Fruit fly (Drosophila melanogaster) whole organism, embryonic: ENCODE measurements around the gene Tmep.

Experiments
- Ada2b ChIP-seq: fragments of 200-800 bp; sonication (Bioruptor generic); IDR thresholded peaks from 2 replicates; pipeline ENCODE4 v1.3.6; 2022; ENCODE audit warnings: missing biosample characterization, missing genetic modification characterization
- BEAF-32 ChIP-seq: fragments of 200-800 bp; sonication (Bioruptor generic); optimal IDR thresholded peaks from 3 replicates; lab custom pipeline; 2017; ENCODE audit warnings: missing biosample characterization, missing genetic modification characterization, mild to moderate bottlenecking, moderate library complexity, missing genetic modification reagents
- Bteb2 ChIP-seq: fragments of 200-800 bp; sonication (Bioruptor generic); optimal IDR thresholded peaks from 2 replicates; lab custom pipeline; 2016; ENCODE audit warnings: missing biosample characterization, missing genetic modification characterization
- CG10267 ChIP-seq: fragments of 200-800 bp; sonication (Bioruptor generic); optimal IDR thresholded peaks from 2 replicates; lab custom pipeline; 2018; ENCODE audit warnings: missing biosample characterization, mild to moderate bottlenecking, missing genetic modification characterization, moderate library complexity
- CG12659 ChIP-seq: fragments of 200-800 bp; sonication (Bioruptor generic); optimal IDR thresholded peaks from 3 replicates; lab custom pipeline; 2017; ENCODE audit warnings: mild to moderate bottlenecking, missing biosample characterization, missing genetic modification reagents, missing genetic modification characterization
- CG14014 ChIP-seq: fragments of 200-800 bp; sonication (Bioruptor generic); IDR thresholded peaks from 2 replicates; pipeline ENCODE4 v1.3.6; 2022; ENCODE audit warnings: missing biosample characterization, missing genetic modification characterization
- CG14050 ChIP-seq: fragments of 200-800 bp; sonication (Bioruptor generic); IDR thresholded peaks from 3 replicates; pipeline ENCODE4 v1.3.6; 2022; ENCODE audit warnings: missing biosample characterization, missing genetic modification characterization
- CG15011 ChIP-seq: fragments of 200-800 bp; sonication (Bioruptor generic); optimal IDR thresholded peaks from 3 replicates; lab custom pipeline; 2018; ENCODE audit warnings: missing biosample characterization, mild to moderate bottlenecking, missing genetic modification characterization
- CG16863 ChIP-seq: fragments of 200-800 bp; sonication (Bioruptor generic); optimal IDR thresholded peaks from 3 replicates; lab custom pipeline; 2016; ENCODE audit warnings: missing biosample characterization, missing genetic modification characterization
- CG17186 ChIP-seq: fragments of 200-800 bp; sonication (Bioruptor generic); optimal IDR thresholded peaks from 3 replicates; lab custom pipeline; 2017; ENCODE audit warnings: missing biosample characterization, missing genetic modification reagents, missing genetic modification characterization
- CG17359 ChIP-seq: fragments of 200-800 bp; sonication (Bioruptor generic); optimal IDR thresholded peaks from 3 replicates; lab custom pipeline; 2018; ENCODE audit warnings: missing biosample characterization, mild to moderate bottlenecking, missing genetic modification characterization, moderate library complexity
- CG31365 ChIP-seq: fragments of 200-800 bp; sonication (Bioruptor generic); optimal IDR thresholded peaks from 2 replicates; lab custom pipeline; 2018; ENCODE audit warnings: missing biosample characterization, mild to moderate bottlenecking, missing genetic modification characterization
- CG32767 ChIP-seq: fragments of 200-800 bp; sonication (Bioruptor generic); IDR thresholded peaks from 2 replicates; pipeline ENCODE4 v1.3.6; 2022; ENCODE audit warnings: missing biosample characterization, missing genetic modification characterization
- CG34376 ChIP-seq: fragments of 200-800 bp; sonication (Bioruptor generic); optimal IDR thresholded peaks from 2 replicates; lab custom pipeline; 2018; ENCODE audit warnings: missing biosample characterization, mild to moderate bottlenecking, missing genetic modification characterization
- CG42726 ChIP-seq: fragments of 200-800 bp; sonication (Bioruptor generic); IDR thresholded peaks from 2 replicates; pipeline ENCODE4 v1.3.6; 2022; ENCODE audit warnings: missing biosample characterization, missing genetic modification characterization; ENCODE audit not compliant: partially characterized antibody
- CG5180 ChIP-seq: fragments of 200-800 bp; sonication (Bioruptor generic); optimal IDR thresholded peaks from 3 replicates; lab custom pipeline; 2017; ENCODE audit warnings: missing biosample characterization, missing genetic modification characterization, mild to moderate bottlenecking, moderate library complexity, missing genetic modification reagents
- CG6683 ChIP-seq: fragments of 200-800 bp; sonication (Bioruptor generic); optimal IDR thresholded peaks from 2 replicates; lab custom pipeline; 2017; ENCODE audit warnings: missing biosample characterization, mild to moderate bottlenecking, missing genetic modification characterization, missing genetic modification reagents
- CG6689 ChIP-seq: fragments of 200-800 bp; sonication (Bioruptor generic); IDR thresholded peaks from 2 replicates; pipeline ENCODE4 v1.3.6; 2022; ENCODE audit warnings: missing biosample characterization, missing genetic modification characterization
- CG9437 ChIP-seq: fragments of 200-800 bp; sonication (Bioruptor generic); optimal IDR thresholded peaks from 2 replicates; lab custom pipeline; 2018; ENCODE audit warnings: missing biosample characterization, mild to moderate bottlenecking, missing genetic modification characterization
- CG9609 ChIP-seq: fragments of 200-800 bp; sonication (Bioruptor generic); optimal IDR thresholded peaks from 3 replicates; lab custom pipeline; 2016; ENCODE audit warnings: missing biosample characterization, missing genetic modification characterization
- CG9932 ChIP-seq: fragments of 200-800 bp; sonication (Bioruptor generic); IDR thresholded peaks from 2 replicates; pipeline ENCODE4 v1.3.6; 2022; ENCODE audit warnings: missing biosample characterization, missing genetic modification characterization
- Camta ChIP-seq: fragments of 200-800 bp; sonication (Bioruptor generic); optimal IDR thresholded peaks from 2 replicates; lab custom pipeline; 2016; ENCODE audit warnings: missing biosample characterization, missing genetic modification characterization
- Chrac-16 ChIP-seq: fragments of 200-800 bp; sonication (Bioruptor generic); optimal IDR thresholded peaks from 3 replicates; lab custom pipeline; 2016; ENCODE audit warnings: missing biosample characterization, missing genetic modification characterization
- D ChIP-seq, 2 experiments: fragments of 200-800 bp in 1 of 2; fragments of >200 bp in 1 of 2; sonication (Bioruptor generic) in 1 of 2; optimal IDR thresholded peaks; 2 replicates in 1 of 2; 3 replicates in 1 of 2; lab custom pipeline; 2017; ENCODE audit warnings: mild to moderate bottlenecking in 1 of 2, missing biosample characterization in 1 of 2, missing genetic modification characterization in 1 of 2, missing genetic modification reagents in 1 of 2
- Dip2 ChIP-seq: fragments of 200-800 bp; sonication (Bioruptor generic); IDR thresholded peaks from 2 replicates; pipeline ENCODE4 v1.3.6; 2022; ENCODE audit warnings: missing biosample characterization, missing genetic modification characterization
- Dll ChIP-seq: fragments of 200-800 bp; sonication (Bioruptor generic); IDR thresholded peaks from 4 replicates; pipeline ENCODE4 v1.3.6; 2022; ENCODE audit warnings: missing biosample characterization, missing genetic modification characterization; ENCODE audit not compliant: partially characterized antibody
- Doc3 ChIP-seq: fragments of 200-800 bp; sonication (Bioruptor generic); IDR thresholded peaks from 3 replicates; pipeline ENCODE4 v1.3.6; 2022; ENCODE audit warnings: missing biosample characterization, missing genetic modification characterization; ENCODE audit not compliant: partially characterized antibody
- Dp ChIP-seq: fragments of 200-800 bp; sonication (Bioruptor generic); optimal IDR thresholded peaks from 2 replicates; lab custom pipeline; 2018; ENCODE audit warnings: missing biosample characterization, mild to moderate bottlenecking, missing genetic modification characterization, moderate library complexity
- E2f1 ChIP-seq: fragments of 200-800 bp; sonication (Bioruptor generic); IDR thresholded peaks from 2 replicates; pipeline ENCODE4 v1.3.6; 2022; ENCODE audit warnings: missing biosample characterization, missing genetic modification characterization
- Nf-YA ChIP-seq: fragments of 200-800 bp; sonication (Bioruptor generic); IDR thresholded peaks from 2 replicates; pipeline ENCODE4 v1.3.6; 2022; ENCODE audit warnings: missing biosample characterization, missing genetic modification characterization
- Oli ChIP-seq: fragments of 200-800 bp; sonication (Bioruptor generic); optimal IDR thresholded peaks from 2 replicates; lab custom pipeline; 2018; ENCODE audit warnings: missing biosample characterization, mild to moderate bottlenecking, missing genetic modification characterization, moderate library complexity
- Sin3A ChIP-seq: fragments of >200 bp; optimal IDR thresholded peaks from 2 replicates; lab custom pipeline; 2018
- abd-A ChIP-seq: fragments of 200-800 bp; sonication (Bioruptor generic); optimal IDR thresholded peaks from 3 replicates; lab custom pipeline; 2019; ENCODE audit warnings: missing biosample characterization, mild to moderate bottlenecking, missing genetic modification characterization, moderate library complexity
- chinmo ChIP-seq: fragments of 200-800 bp; sonication (Bioruptor generic); IDR thresholded peaks from 4 replicates; pipeline ENCODE4 v1.3.6; 2022; ENCODE audit warnings: missing biosample characterization, missing genetic modification characterization; ENCODE audit not compliant: partially characterized antibody
- ems ChIP-seq: fragments of 200-800 bp; sonication (Bioruptor generic); optimal IDR thresholded peaks from 3 replicates; lab custom pipeline; 2016; ENCODE audit warnings: missing biosample characterization, missing genetic modification characterization
- fru ChIP-seq: fragments of >200 bp; optimal IDR thresholded peaks from 2 replicates; lab custom pipeline; 2017
- gem ChIP-seq: fragments of 200-800 bp; sonication (Bioruptor generic); optimal IDR thresholded peaks from 2 replicates; lab custom pipeline; 2019; ENCODE audit warnings: missing biosample characterization, mild to moderate bottlenecking, missing genetic modification characterization, moderate library complexity
- gfzf ChIP-seq: fragments of 200-800 bp; sonication (Bioruptor generic); optimal IDR thresholded peaks from 2 replicates; lab custom pipeline; 2016; ENCODE audit warnings: missing biosample characterization, mild to moderate bottlenecking, missing genetic modification characterization, moderate library complexity
- insv ChIP-seq, 2 experiments: fragments of 200-800 bp; sonication (Bioruptor generic); optimal IDR thresholded peaks; 3 replicates each; lab custom pipeline; 2016 to 2018; ENCODE audit warnings: missing biosample characterization in 2 of 2, missing genetic modification characterization in 2 of 2
- inv ChIP-seq: fragments of 200-800 bp; sonication (Bioruptor generic); IDR thresholded peaks from 2 replicates; pipeline ENCODE4 v1.3.6; 2022; ENCODE audit warnings: missing biosample characterization, missing genetic modification characterization; ENCODE audit not compliant: partially characterized antibody
- jumu ChIP-seq: fragments of 200-800 bp; sonication (Bioruptor generic); optimal IDR thresholded peaks from 3 replicates; lab custom pipeline; 2016; ENCODE audit warnings: missing biosample characterization, missing genetic modification characterization
- nerfin-1 ChIP-seq: fragments of 200-800 bp; sonication (Bioruptor generic); optimal IDR thresholded peaks from 3 replicates; lab custom pipeline; 2019; ENCODE audit warnings: missing biosample characterization, mild to moderate bottlenecking, missing genetic modification characterization, moderate library complexity
- pzg ChIP-seq: fragments of 200-800 bp; sonication (Bioruptor generic); optimal IDR thresholded peaks from 3 replicates; lab custom pipeline; 2018; ENCODE audit warnings: missing biosample characterization, mild to moderate bottlenecking, missing genetic modification characterization, moderate library complexity
- repo ChIP-seq: fragments of 200-800 bp; sonication (Bioruptor generic); optimal IDR thresholded peaks from 2 replicates; lab custom pipeline; 2016; ENCODE audit warnings: missing biosample characterization, missing genetic modification characterization
- tap ChIP-seq: fragments of 200-800 bp; optimal IDR thresholded peaks from 3 replicates; lab custom pipeline; 2019; ENCODE audit warnings: missing biosample characterization, mild to moderate bottlenecking, missing genetic modification characterization, moderate library complexity
- tna ChIP-seq: fragments of 200-800 bp; sonication (Bioruptor generic); IDR thresholded peaks from 2 replicates; pipeline ENCODE4 v1.3.6; 2022; ENCODE audit warnings: missing biosample characterization, missing genetic modification characterization; ENCODE audit not compliant: partially characterized antibody
- tx ChIP-seq: fragments of 200-800 bp; sonication (Bioruptor generic); optimal IDR thresholded peaks from 2 replicates; lab custom pipeline; 2016; ENCODE audit warnings: missing biosample characterization, missing genetic modification characterization

Gene Tmep

DNA sequence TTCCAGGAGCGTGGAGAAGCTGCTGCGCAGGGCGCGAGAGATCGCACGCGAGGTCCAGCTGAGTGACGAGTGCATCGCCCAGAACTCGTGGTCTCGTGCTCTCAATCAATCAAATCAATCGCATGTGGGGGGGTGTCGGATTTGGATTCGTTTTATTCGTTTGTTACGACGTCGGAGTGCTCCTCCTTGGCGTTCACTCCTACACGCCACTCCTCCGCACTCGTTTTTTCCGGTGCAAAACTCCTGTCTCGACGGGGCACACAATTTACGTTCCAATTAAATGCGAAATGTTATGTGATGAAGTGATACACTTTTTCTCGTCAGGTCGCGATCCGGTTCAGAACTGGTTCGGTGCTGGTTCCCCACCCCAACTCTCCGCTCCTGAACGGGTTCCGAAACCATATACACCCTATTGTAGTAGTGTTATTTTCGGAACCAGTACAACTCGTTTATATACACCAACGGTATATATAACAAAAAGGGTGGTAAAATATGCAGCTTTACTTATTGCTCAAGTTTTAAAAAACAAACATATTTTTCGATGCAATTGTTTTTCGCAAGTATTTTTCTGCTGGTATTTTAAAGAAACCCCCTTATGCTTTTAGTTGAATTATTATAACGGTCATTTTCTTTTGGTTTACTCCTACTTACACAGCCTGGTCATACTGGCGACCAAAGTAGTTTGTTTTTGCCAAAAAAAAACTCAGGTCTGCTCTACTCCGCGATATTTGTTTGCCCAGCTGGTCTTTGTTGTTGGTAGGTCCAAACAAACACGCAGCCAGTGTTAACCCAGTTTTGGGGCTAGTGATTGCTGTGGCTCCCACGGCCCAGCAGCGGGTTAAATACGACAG lies 32.3 kb upstream of the Tmep start, which contains the start of the genes CG12091 and pns (continued):
- TF ChIP-seq CG10267 (tag; lab: Kevin White, UChicago) (peak; percentile 90), Dp (GFP tag; lab: Kevin White, UChicago) (peak; percentile 14), gem (tag; lab: Kevin White, UChicago) (peak; percentile 78), CG6689 (peak; percentile 64), CG6683 (GFP tag; lab: Kevin White, UChicago) (no peak), abd-A (tag; lab: Kevin White, UChicago) (peak; percentile 89), pzg (GFP tag; lab: Kevin White, UChicago) (peak; percentile 96), CG14050 (GFP tag; lab: Robert Waterston, UW) (peak; percentile 66), Bteb2 (GFP tag; lab: Kevin White, UChicago) (peak; percentile 56), E2f1 (GFP tag; lab: Robert Waterston, UW) (peak; percentile 55), CG32767 (GFP tag; lab: Robert Waterston, UW) (peak; percentile 47; the same call in 1 of the 2 replicates), tna (no peak), fru (no peak), CG9609 (GFP tag; lab: Kevin White, UChicago) (peak; percentile 65), CG5180 (GFP tag; lab: Kevin White, UChicago) (peak; percentile 41), CG17186 (peak; percentile 45), Sin3A (lab: Kevin White, UChicago) (peak; percentile 79), D (optimal IDR thresholded peaks at IDR 0.05; lab: Kevin White, UChicago) (no peak), D (GFP tag; optimal IDR thresholded peaks at IDR 0.05; lab: Kevin White, UChicago) (peak; percentile 22), Chrac-16 (GFP tag; lab: Kevin White, UChicago) (peak; percentile 64), CG31365 (tag; lab: Kevin White, UChicago) (peak; percentile 50), ems (GFP tag; lab: Kevin White, UChicago) (peak; percentile 71), CG17359 (peak; percentile 61), CG14014 (GFP tag; lab: Robert Waterston, UW) (peak; percentile 69), tx (GFP tag; lab: Kevin White, UChicago) (peak; percentile 61), tap (tag; lab: Kevin White, UChicago) (peak; percentile 28), nerfin-1 (tag; lab: Kevin White, UChicago) (peak; percentile 39), repo (GFP tag; lab: Kevin White, UChicago) (peak; percentile 56), gfzf (GFP tag; lab: Kevin White, UChicago) (peak; percentile 93), Camta (GFP tag; lab: Kevin White, UChicago) (peak; percentile 67), inv (GFP tag; lab: Robert Waterston, UW) (peak; percentile 73; the same call in 1 of the 2 replicates), Dll (GFP tag; lab: Robert Waterston, UW) (peak; percentile 41; the same call in 1 of the 4 replicates), CG42726 (no peak), CG12659 (GFP tag; lab: Kevin White, UChicago) (peak; percentile 87), CG15011 (GFP tag; lab: Kevin White, UChicago) (no peak), Oli (tag; lab: Kevin White, UChicago) (peak; percentile 39), CG9932 (GFP tag; lab: Robert Waterston, UW) (peak; percentile 77), CG16863 (peak; percentile 54), CG34376 (GFP tag; lab: Kevin White, UChicago) (peak; percentile 59), Dip2 (GFP tag; lab: Robert Waterston, UW) (no peak), Doc3 (no peak), BEAF-32 (GFP tag; lab: Kevin White, UChicago) (peak; percentile 44), CG9437 (GFP tag; lab: Kevin White, UChicago) (peak; percentile 52), insv (GFP tag; optimal IDR thresholded peaks at IDR 0.05; lab: Kevin White, UChicago) (peak in 1 of 2 experiments; percentile 52), Ada2b (GFP tag; lab: Robert Waterston, UW) (peak; percentile 11; the same call in 1 of the 2 replicates), jumu (peak; percentile 56), Nf-YA (0 out of 2 replicates have a peak, but pooled peaks have one; percentile 20), chinmo (GFP tag; lab: Robert Waterston, UW) (0 out of 4 replicates have a peak, but pooled peaks have one; percentile 21)
